Fruit fly (Drosophila melanogaster): Measurements from ENCODE around the gene CG10694.

The CG10694 gene

DNA sequence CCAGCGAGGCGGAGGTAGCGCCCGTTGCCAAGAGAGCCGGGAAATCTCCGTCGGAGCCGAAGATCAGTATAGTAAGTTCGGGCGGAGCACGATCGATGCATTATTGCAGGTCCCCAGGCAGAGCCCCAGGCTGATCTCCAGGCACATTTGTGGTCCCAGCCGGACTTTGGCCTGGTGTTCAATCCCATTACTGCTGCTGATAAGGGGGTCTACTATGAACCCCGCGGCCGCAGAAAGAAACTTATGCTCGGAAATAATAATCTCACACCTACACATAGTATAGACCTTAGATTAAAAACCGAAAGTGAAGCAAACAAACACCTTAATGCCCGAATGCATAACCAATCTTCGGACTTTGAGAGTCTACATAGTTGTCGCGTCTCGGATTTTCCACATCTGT, 9.8 kb downstream of the CG10694 start (continued):
- TF ChIP-seq CG7368 (GFP tag; optimal IDR thresholded peaks at IDR 0.05) (no peak), fd59A (GFP tag; optimal IDR thresholded peaks at IDR 0.05) (no peak), Eip78C (GFP tag) (peak; percentile 50), Lpt (GFP tag; optimal IDR thresholded peaks at IDR 0.05) (no peak), Sox15 (GFP tag; optimal IDR thresholded peaks at IDR 0.05) (no peak), spab (GFP tag; optimal IDR thresholded peaks at IDR 0.05) (peak; percentile 12), CG3032 (tag; optimal IDR thresholded peaks at IDR 0.05) (no peak)

DNA sequence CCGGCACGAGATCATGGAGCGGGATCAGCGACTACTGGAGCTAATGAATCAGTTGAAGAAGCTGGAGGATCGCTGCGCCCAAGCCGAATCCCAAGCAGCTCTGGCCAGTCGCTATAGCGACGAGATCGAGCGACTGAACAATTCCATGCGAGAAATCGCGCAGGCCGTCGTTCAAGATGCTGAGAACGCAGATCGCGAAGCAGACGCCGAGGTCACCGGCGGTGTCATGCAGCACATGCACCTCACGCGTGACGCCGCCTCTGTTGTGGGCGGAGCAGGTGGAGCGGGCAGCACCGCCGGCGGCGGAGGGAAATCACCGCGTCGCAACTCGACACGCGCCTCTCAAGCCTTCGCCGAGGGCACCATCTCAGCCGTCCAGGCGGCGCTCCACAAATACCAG, 14.5 kb downstream of the CG10694 start:
- TF ChIP-seq Sox15 (GFP tag; optimal IDR thresholded peaks at IDR 0.05) (no peak), svp (GFP tag) (peak; percentile 91)

DNA sequence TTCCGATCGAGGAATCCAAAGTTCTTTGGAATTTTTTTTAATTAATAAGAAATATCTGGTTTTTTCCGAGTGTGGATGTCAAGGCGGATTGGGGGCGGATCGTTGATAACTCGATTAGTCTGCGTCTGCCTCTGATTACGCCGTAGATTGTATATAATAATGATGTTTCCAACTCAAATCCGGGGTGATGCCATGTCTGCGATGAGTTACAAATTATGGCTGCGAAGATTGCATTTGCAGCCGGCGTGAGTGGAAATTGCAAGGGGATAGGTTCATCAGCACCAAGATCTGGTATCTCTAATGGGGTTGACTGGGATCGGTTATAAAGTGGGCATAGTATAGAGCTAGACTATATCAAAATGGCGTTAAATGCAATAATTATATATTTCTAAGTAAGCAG, 15.2 kb downstream of the CG10694 start:
- TF ChIP-seq svp (GFP tag) (peak; percentile 95), Lpt (GFP tag; optimal IDR thresholded peaks at IDR 0.05) (no peak)

DNA sequence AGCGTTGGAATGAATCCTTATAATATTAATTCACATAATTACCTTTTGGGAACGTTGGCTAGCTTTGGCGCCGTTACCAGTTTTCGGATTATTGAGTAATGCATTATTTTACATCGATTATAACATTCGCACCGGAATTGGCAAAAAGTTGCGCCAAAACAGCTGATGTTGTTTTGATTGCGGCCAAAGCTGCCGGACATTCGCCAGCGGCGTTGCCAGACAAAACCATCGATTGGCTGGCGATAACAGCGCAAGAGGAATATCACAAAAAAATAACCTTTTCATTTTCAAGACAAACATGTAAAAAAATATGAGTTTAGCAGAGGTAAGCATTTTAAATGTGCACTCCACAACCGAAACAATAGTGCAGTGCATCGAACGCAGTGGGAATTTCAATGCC, 22.9 kb downstream of the CG10694 start, which contains the start of the genes GatB and Tsc1:
Gene GatB, minus strand, starts transcription at position 176 of the 400 bp plus-strand sequence.
Gene Tsc1, plus strand, starts transcription at position 228 of the 400 bp plus-strand sequence.
- TF ChIP-seq CG8632 (GFP tag; optimal IDR thresholded peaks at IDR 0.05) (no peak), CG16779 (tag; optimal IDR thresholded peaks at IDR 0.05) (no peak), CG11902 (GFP tag; optimal IDR thresholded peaks at IDR 0.05) (no peak), Lpt (GFP tag; optimal IDR thresholded peaks at IDR 0.05) (no peak), OdsH (GFP tag; optimal IDR thresholded peaks at IDR 0.05) (no peak), Sox102F (GFP tag; optimal IDR thresholded peaks at IDR 0.05) (no peak), Gug (GFP tag; IDR thresholded peaks at IDR 0.05) (no peak), topi (GFP tag; optimal IDR thresholded peaks at IDR 0.05) (no peak), CG34406 (GFP tag; optimal IDR thresholded peaks at IDR 0.05) (no peak), CG11762 (GFP tag; optimal IDR thresholded peaks at IDR 0.05; ENCODE audit: insufficient read depth) (no peak), CG8119 (GFP tag; IDR thresholded peaks at IDR 0.05) (no peak)

DNA sequence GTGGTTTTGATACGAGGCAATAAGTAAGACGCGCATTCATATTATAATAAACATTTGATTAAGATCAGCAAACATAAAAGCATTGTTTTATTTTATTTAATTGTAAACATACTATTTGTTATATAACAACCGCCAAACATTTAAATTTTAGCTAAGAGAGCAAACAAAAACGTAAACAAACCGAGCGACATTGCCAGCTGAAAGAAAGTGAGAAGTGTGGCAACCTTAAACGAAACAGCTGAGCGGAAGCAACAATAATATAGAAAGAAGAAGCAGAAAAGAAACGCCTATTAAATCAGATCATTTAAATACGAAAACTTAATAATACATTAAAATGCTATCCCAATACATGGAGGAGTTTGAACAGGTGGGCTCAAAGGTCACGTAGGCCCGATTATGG, 27.4 kb downstream of the CG10694 start, which contains the start of gene Sec10:
Gene Sec10, plus strand, starts transcription at position 252 of the 400 bp plus-strand sequence.
- TF ChIP-seq CG10631 (GFP tag; optimal IDR thresholded peaks at IDR 0.05) (no peak), esn (GFP tag; optimal IDR thresholded peaks at IDR 0.05) (peak; percentile 11), salr (GFP tag; optimal IDR thresholded peaks at IDR 0.05) (no peak), cyc (GFP tag; optimal IDR thresholded peaks at IDR 0.05) (no peak), Gug (GFP tag; IDR thresholded peaks at IDR 0.05) (no peak), dsx (GFP tag; optimal IDR thresholded peaks at IDR 0.05; ENCODE audit: poor library complexity, severe bottlenecking) (no peak), CG6854 (GFP tag; optimal IDR thresholded peaks at IDR 0.05) (peak; percentile 34), fkh (GFP tag; optimal IDR thresholded peaks at IDR 0.05) (peak; percentile 95), CG9139 (GFP tag; optimal IDR thresholded peaks at IDR 0.05) (no peak)

DNA sequence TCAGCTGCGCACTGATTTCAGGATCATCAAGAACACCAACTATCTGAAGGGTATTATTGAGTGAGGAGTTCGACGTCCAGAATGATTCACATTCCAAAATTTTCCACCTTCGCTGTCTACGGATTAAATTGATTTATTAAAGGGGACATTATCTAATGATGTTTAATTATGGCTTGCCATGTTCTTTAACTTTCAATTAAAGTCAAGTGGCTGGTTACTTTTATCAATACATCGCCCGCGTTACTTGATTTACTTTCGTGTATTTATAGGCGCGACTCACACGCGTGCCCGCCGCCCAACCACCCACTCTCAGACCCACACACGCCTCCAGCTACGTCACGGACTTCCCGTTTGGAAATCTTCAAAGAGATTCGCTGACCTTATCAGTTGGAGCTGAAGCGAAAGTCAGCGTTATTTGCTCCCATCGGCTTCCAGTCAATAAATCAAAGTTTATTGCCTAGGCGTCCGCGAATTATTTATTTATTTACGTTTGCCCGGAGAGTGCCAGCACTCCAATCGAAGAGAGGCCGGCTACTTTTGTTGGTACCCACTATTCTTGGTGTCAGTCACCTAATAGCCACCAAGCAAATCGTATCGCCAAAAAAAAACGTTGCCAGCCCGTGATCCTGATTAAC, 30.2 kb downstream of the CG10694 start, which contains the start of gene Npc2f:
Gene Npc2f, plus strand, starts transcription at position 585 of the 635 bp plus-strand sequence.
- TF ChIP-seq svp (GFP tag) (peak; percentile 96), vri (GFP tag; optimal IDR thresholded peaks at IDR 0.05) (peak; percentile 22), CG6163 (GFP tag; IDR thresholded peaks at IDR 0.05) (no peak), CG6276 (GFP tag; optimal IDR thresholded peaks at IDR 0.05) (no peak)
